Worm (Caenorhabditis elegans): Measurements from ENCODE around the gene nhr-110.

DNA sequence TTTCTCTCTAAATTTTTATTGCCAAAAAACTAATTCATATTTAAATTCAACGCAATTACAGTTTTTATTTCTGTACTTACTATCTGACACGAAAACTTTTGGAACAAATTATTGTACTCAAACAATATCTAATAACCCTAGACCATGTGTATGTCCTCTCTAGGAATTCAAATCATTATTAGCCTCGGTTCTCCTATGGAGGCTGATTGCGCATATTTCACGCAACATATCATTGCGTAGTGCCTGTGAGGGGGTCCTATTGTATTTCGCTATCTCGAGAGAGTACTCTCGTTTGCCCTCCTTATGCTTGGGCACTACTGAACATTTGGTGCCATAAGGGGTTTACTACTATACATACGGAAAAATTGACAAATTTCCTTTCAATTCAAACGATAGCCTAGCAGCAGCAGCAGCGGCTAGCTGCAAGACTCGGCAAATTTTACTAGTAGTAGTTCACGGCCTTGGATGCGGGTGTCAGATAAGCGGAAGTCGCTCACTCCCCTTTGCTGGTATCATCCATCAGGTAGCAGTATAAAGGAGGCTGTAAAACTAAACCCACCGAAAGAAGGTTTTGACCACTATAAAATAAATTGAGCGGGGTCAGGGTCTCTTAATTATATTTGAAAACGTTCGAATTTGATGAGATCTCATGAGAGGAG is 45.5 kb downstream of the nhr-110 start:
- no peak for TF ChIP-seq dao-5 (tag; optimal IDR thresholded peaks at IDR 0.05)
- TF ChIP-seq W03F9.2 (tag; optimal IDR thresholded peaks at IDR 0.05) = no peak
